1 fruit fly cellular context compared by ENCODE assay signal in genomic region chr3L:3058970-3059883, dm6.
A peak's percentile ranks its signal among the peaks of the same experiment; 100 is the strongest.
TF ChIP-seq lines count a peak whose summit lies in the region.

No protein-coding gene starts in this region.

TF ChIP-seq in whole organism, embryonic, 481 proteins besides CTCF, POLR2A, EP300 and RAD21 (continued from another document and continues in another):
- no peak for TF ChIP-seq p53 (GFP tag; optimal IDR thresholded peaks at IDR 0.05; lab: Kevin White, UChicago)
- no peak for TF ChIP-seq onecut (GFP tag; IDR thresholded peaks at IDR 0.05; lab: Robert Waterston, UW)
- TF ChIP-seq kni (GFP tag; optimal IDR thresholded peaks at IDR 0.05; lab: Kevin White, UChicago) = peak; percentile 27
- TF ChIP-seq CG13775 (GFP tag; optimal IDR thresholded peaks at IDR 0.05; lab: Kevin White, UChicago) = no peak
- TF ChIP-seq jigr1 (GFP tag; IDR thresholded peaks at IDR 0.05; lab: Robert Waterston, UW) = no peak
- TF ChIP-seq CG10267 (tag; optimal IDR thresholded peaks at IDR 0.05; lab: Kevin White, UChicago) = peak; percentile 20
- TF ChIP-seq slbo (GFP tag; IDR thresholded peaks at IDR 0.05; lab: Robert Waterston, UW) = no peak
- TF ChIP-seq ham (GFP tag; IDR thresholded peaks at IDR 0.05; lab: Robert Waterston, UW) = no peak
- TF ChIP-seq CG6854 (GFP tag; optimal IDR thresholded peaks at IDR 0.05; lab: Kevin White, UChicago) = no peak
- no peak for TF ChIP-seq pita (GFP tag; optimal IDR thresholded peaks at IDR 0.05; lab: Kevin White, UChicago)
- no peak for TF ChIP-seq scrt (GFP tag; optimal IDR thresholded peaks at IDR 0.05; lab: Kevin White, UChicago)
- TF ChIP-seq CG11723 (GFP tag; optimal IDR thresholded peaks at IDR 0.05; lab: Kevin White, UChicago) = peak; percentile 37
- TF ChIP-seq CG30020 (tag; optimal IDR thresholded peaks at IDR 0.05; lab: Kevin White, UChicago) = no peak
- no peak for TF ChIP-seq CG10274 (GFP tag; optimal IDR thresholded peaks at IDR 0.05; lab: Kevin White, UChicago)
- no peak for TF ChIP-seq CG14667 (GFP tag; IDR thresholded peaks at IDR 0.05; lab: Robert Waterston, UW)
- peak; percentile 13 for TF ChIP-seq CG1233 (GFP tag; optimal IDR thresholded peaks at IDR 0.05; lab: Kevin White, UChicago)
- no peak for TF ChIP-seq Xbp1 (GFP tag; optimal IDR thresholded peaks at IDR 0.05; lab: Kevin White, UChicago)
- TF ChIP-seq knrl (GFP tag; IDR thresholded peaks at IDR 0.05; lab: Robert Waterston, UW; ENCODE audit: partially characterized antibody) = no peak
- no peak for TF ChIP-seq pan (optimal IDR thresholded peaks at IDR 0.05; lab: Kevin White, UChicago)
- TF ChIP-seq pan (GFP tag; optimal IDR thresholded peaks at IDR 0.05 in 1 of 2, IDR thresholded peaks at IDR 0.05 in 1 of 2) = no peak
- TF ChIP-seq CG11695 (GFP tag; IDR thresholded peaks at IDR 0.05; lab: Robert Waterston, UW) = no peak
- no peak for TF ChIP-seq Camta (GFP tag; optimal IDR thresholded peaks at IDR 0.05; lab: Kevin White, UChicago)
- TF ChIP-seq CG10431 (GFP tag; optimal IDR thresholded peaks at IDR 0.05; lab: Kevin White, UChicago) = no peak
- TF ChIP-seq CG12769 (tag; optimal IDR thresholded peaks at IDR 0.05; lab: Kevin White, UChicago) = peak; percentile 7
- TF ChIP-seq crc (GFP tag; optimal IDR thresholded peaks at IDR 0.05; lab: Kevin White, UChicago) = no peak
- peak; percentile 47 for TF ChIP-seq CG15269 (tag; optimal IDR thresholded peaks at IDR 0.05; lab: Kevin White, UChicago)
- TF ChIP-seq CG6813 (GFP tag; optimal IDR thresholded peaks at IDR 0.05; lab: Kevin White, UChicago) = no peak
- TF ChIP-seq Fer3 (tag; optimal IDR thresholded peaks at IDR 0.05; lab: Kevin White, UChicago) = no peak
- TF ChIP-seq ftz-f1 (GFP tag; optimal IDR thresholded peaks at IDR 0.05; lab: Kevin White, UChicago) = no peak
- TF ChIP-seq CG31388 (GFP tag; optimal IDR thresholded peaks at IDR 0.05; lab: Kevin White, UChicago) = no peak
- no peak for TF ChIP-seq sim (GFP tag; IDR thresholded peaks at IDR 0.05; lab: Robert Waterston, UW)
- no peak for TF ChIP-seq tll (GFP tag; optimal IDR thresholded peaks at IDR 0.05; lab: Kevin White, UChicago)
- peak; percentile 8 for TF ChIP-seq CG7839 (tag; optimal IDR thresholded peaks at IDR 0.05; lab: Kevin White, UChicago)
- no peak for TF ChIP-seq CG9215 (GFP tag; IDR thresholded peaks at IDR 0.05; lab: Robert Waterston, UW)
- no peak for TF ChIP-seq Atf3 (GFP tag; optimal IDR thresholded peaks at IDR 0.05; lab: Kevin White, UChicago)
- TF ChIP-seq sd (tag; optimal IDR thresholded peaks at IDR 0.05; lab: Kevin White, UChicago) = peak; percentile 98
- TF ChIP-seq NfI (GFP tag; optimal IDR thresholded peaks at IDR 0.05; lab: Kevin White, UChicago) = no peak
- TF ChIP-seq CG16815 (GFP tag; optimal IDR thresholded peaks at IDR 0.05; lab: Kevin White, UChicago) = no peak
- no peak for TF ChIP-seq twi (tag; optimal IDR thresholded peaks at IDR 0.05; lab: Kevin White, UChicago)
- TF ChIP-seq dm (GFP tag; optimal IDR thresholded peaks at IDR 0.05; lab: Kevin White, UChicago) = no peak
- TF ChIP-seq ase (GFP tag; IDR thresholded peaks at IDR 0.05; lab: Robert Waterston, UW) = no peak
- peak; percentile 53 for TF ChIP-seq phol (tag; optimal IDR thresholded peaks at IDR 0.05; lab: Kevin White, UChicago)
- no peak for TF ChIP-seq Rfx (GFP tag; IDR thresholded peaks at IDR 0.05; lab: Robert Waterston, UW)
- TF ChIP-seq CG17186 (GFP tag; optimal IDR thresholded peaks at IDR 0.05; lab: Kevin White, UChicago) = no peak
- no peak for TF ChIP-seq CG14965 (GFP tag; optimal IDR thresholded peaks at IDR 0.05; lab: Kevin White, UChicago; ENCODE audit: borderline replicate concordance)
- peak; percentile 44 for TF ChIP-seq pros (GFP tag; optimal IDR thresholded peaks at IDR 0.05; lab: Kevin White, UChicago)
- no peak for TF ChIP-seq CG31224 (GFP tag; IDR thresholded peaks at IDR 0.05; lab: Robert Waterston, UW)
- peak; percentile 30 for TF ChIP-seq CG14710 (tag; optimal IDR thresholded peaks at IDR 0.05; lab: Kevin White, UChicago)
- no peak for TF ChIP-seq CG10366 (GFP tag; IDR thresholded peaks at IDR 0.05; lab: Robert Waterston, UW)
- no peak for TF ChIP-seq prd (optimal IDR thresholded peaks at IDR 0.05; lab: Kevin White, UChicago)
- no peak for TF ChIP-seq prd (GFP tag; IDR thresholded peaks at IDR 0.05; lab: Robert Waterston, UW)
- TF ChIP-seq Taf1 (GFP tag; IDR thresholded peaks at IDR 0.05; lab: Robert Waterston, UW) = no peak
- peak; percentile 8 for TF ChIP-seq NC2β (GFP tag; optimal IDR thresholded peaks at IDR 0.05; lab: Kevin White, UChicago)
- TF ChIP-seq CG17802 (tag; optimal IDR thresholded peaks at IDR 0.05; lab: Kevin White, UChicago) = no peak
- no peak for TF ChIP-seq CG1024 (GFP tag; IDR thresholded peaks at IDR 0.05; lab: Robert Waterston, UW)
- no peak for TF ChIP-seq Opbp (GFP tag; IDR thresholded peaks at IDR 0.05; lab: Robert Waterston, UW; ENCODE audit: partially characterized antibody)
- TF ChIP-seq BtbVII (GFP tag; optimal IDR thresholded peaks at IDR 0.05; lab: Kevin White, UChicago) = peak; percentile 1
- TF ChIP-seq CG6765 (GFP tag; optimal IDR thresholded peaks at IDR 0.05; lab: Kevin White, UChicago) = no peak
- peak; percentile 59 for TF ChIP-seq dmrt11E (tag; optimal IDR thresholded peaks at IDR 0.05; lab: Kevin White, UChicago)
- no peak for TF ChIP-seq zen2 (GFP tag; IDR thresholded peaks at IDR 0.05; lab: Robert Waterston, UW; ENCODE audit: partially characterized antibody)
- no peak for TF ChIP-seq en (GFP tag; optimal IDR thresholded peaks at IDR 0.05; lab: Kevin White, UChicago)
- TF ChIP-seq bbx (GFP tag; IDR thresholded peaks at IDR 0.05; lab: Robert Waterston, UW; ENCODE audit: partially characterized antibody) = no peak
- no peak for TF ChIP-seq Vsx1 (GFP tag; optimal IDR thresholded peaks at IDR 0.05; lab: Kevin White, UChicago)
- no peak for TF ChIP-seq da (GFP tag; optimal IDR thresholded peaks at IDR 0.05; lab: Kevin White, UChicago)
- TF ChIP-seq ranshi (GFP tag; IDR thresholded peaks at IDR 0.05; lab: Robert Waterston, UW) = no peak
- TF ChIP-seq Fer2 (tag; optimal IDR thresholded peaks at IDR 0.05; lab: Kevin White, UChicago) = no peak
- peak; percentile 10 for TF ChIP-seq ind (GFP tag; optimal IDR thresholded peaks at IDR 0.05; lab: Kevin White, UChicago)
- no peak for TF ChIP-seq ATbp (GFP tag; optimal IDR thresholded peaks at IDR 0.05; lab: Kevin White, UChicago)
- TF ChIP-seq cato (GFP tag; optimal IDR thresholded peaks at IDR 0.05; lab: Kevin White, UChicago; ENCODE audit: borderline replicate concordance) = no peak
- TF ChIP-seq CG11247 (GFP tag; IDR thresholded peaks at IDR 0.05; lab: Robert Waterston, UW) = no peak
- no peak for TF ChIP-seq gfzf (GFP tag; optimal IDR thresholded peaks at IDR 0.05; lab: Kevin White, UChicago)
- no peak for TF ChIP-seq Myb (GFP tag; optimal IDR thresholded peaks at IDR 0.05; lab: Kevin White, UChicago)
- no peak for TF ChIP-seq NC2α (GFP tag; optimal IDR thresholded peaks at IDR 0.05; lab: Kevin White, UChicago)
- TF ChIP-seq Dfd (GFP tag; optimal IDR thresholded peaks at IDR 0.05; lab: Kevin White, UChicago) = no peak
- TF ChIP-seq CG12942 (GFP tag; optimal IDR thresholded peaks at IDR 0.05; lab: Kevin White, UChicago) = no peak
- peak; percentile 46 for TF ChIP-seq Hr3 (GFP tag; optimal IDR thresholded peaks at IDR 0.05; lab: Kevin White, UChicago)
- no peak for TF ChIP-seq Dek (tag; optimal IDR thresholded peaks at IDR 0.05; lab: Kevin White, UChicago)
- TF ChIP-seq Oli (tag; optimal IDR thresholded peaks at IDR 0.05; lab: Kevin White, UChicago) = peak; percentile 43
- peak; percentile 70; the same call in 2 of the 3 replicates for TF ChIP-seq CG17361 (GFP tag; IDR thresholded peaks at IDR 0.05; lab: Robert Waterston, UW)
- no peak for TF ChIP-seq CG13624 (GFP tag; optimal IDR thresholded peaks at IDR 0.05; lab: Kevin White, UChicago)
- peak; percentile 42 for TF ChIP-seq Med (GFP tag; lab: Kevin White, UChicago)
- no peak for TF ChIP-seq B-H1 (GFP tag; IDR thresholded peaks at IDR 0.05; lab: Robert Waterston, UW)
- no peak for TF ChIP-seq org-1 (GFP tag; optimal IDR thresholded peaks at IDR 0.05; lab: Kevin White, UChicago)
- TF ChIP-seq bcd (GFP tag; optimal IDR thresholded peaks at IDR 0.05; lab: Kevin White, UChicago) = no peak
- peak; percentile 30 for TF ChIP-seq CG5180 (GFP tag; optimal IDR thresholded peaks at IDR 0.05; lab: Kevin White, UChicago)
- TF ChIP-seq Mrtf (GFP tag; IDR thresholded peaks at IDR 0.05; lab: Robert Waterston, UW) = no peak
- peak; percentile 36 for TF ChIP-seq D19A (tag; optimal IDR thresholded peaks at IDR 0.05; lab: Kevin White, UChicago)
- TF ChIP-seq CG33557 (GFP tag; optimal IDR thresholded peaks at IDR 0.05; lab: Kevin White, UChicago) = peak; percentile 63
- no peak for TF ChIP-seq sisA (GFP tag; IDR thresholded peaks at IDR 0.05; lab: Robert Waterston, UW)
- TF ChIP-seq dimm (GFP tag; IDR thresholded peaks at IDR 0.05; lab: Robert Waterston, UW) = no peak
- TF ChIP-seq Sin3A (optimal IDR thresholded peaks at IDR 0.05; lab: Kevin White, UChicago) = no peak
- peak in 1 of 2 experiments; percentile 23 for TF ChIP-seq chif (GFP tag; optimal IDR thresholded peaks at IDR 0.05; lab: Kevin White, UChicago)
- TF ChIP-seq tio (GFP tag; optimal IDR thresholded peaks at IDR 0.05; lab: Kevin White, UChicago) = no peak
- TF ChIP-seq CG17328 (GFP tag; IDR thresholded peaks at IDR 0.05; lab: Robert Waterston, UW) = no peak
- TF ChIP-seq oc (tag; optimal IDR thresholded peaks at IDR 0.05; lab: Kevin White, UChicago) = no peak
- no peak for TF ChIP-seq TFAM (GFP tag; optimal IDR thresholded peaks at IDR 0.05; lab: Kevin White, UChicago)
- no peak for TF ChIP-seq pho (GFP tag; optimal IDR thresholded peaks at IDR 0.05; lab: Kevin White, UChicago)
- TF ChIP-seq disco-r (GFP tag; optimal IDR thresholded peaks at IDR 0.05; lab: Kevin White, UChicago) = no peak
- TF ChIP-seq tna (GFP tag; IDR thresholded peaks at IDR 0.05; lab: Robert Waterston, UW; ENCODE audit: partially characterized antibody) = no peak
- peak; percentile 21 for TF ChIP-seq exex (tag; optimal IDR thresholded peaks at IDR 0.05; lab: Kevin White, UChicago)
- TF ChIP-seq bowl (GFP tag; IDR thresholded peaks at IDR 0.05; lab: Robert Waterston, UW) = no peak
- TF ChIP-seq Hmr (GFP tag; optimal IDR thresholded peaks at IDR 0.05; lab: Kevin White, UChicago) = no peak
- no peak for TF ChIP-seq Ets65A (GFP tag; lab: Kevin White, UChicago)
- TF ChIP-seq CoRest (tag; optimal IDR thresholded peaks at IDR 0.05; lab: Kevin White, UChicago) = peak; percentile 59
- TF ChIP-seq CG11398 (GFP tag; optimal IDR thresholded peaks at IDR 0.05; lab: Kevin White, UChicago) = no peak
- no peak for TF ChIP-seq Ptx1 (GFP tag; IDR thresholded peaks at IDR 0.05; lab: Robert Waterston, UW)
- no peak for TF ChIP-seq CG34376 (GFP tag; optimal IDR thresholded peaks at IDR 0.05; lab: Kevin White, UChicago)
- no peak for TF ChIP-seq CG3838 (GFP tag; optimal IDR thresholded peaks at IDR 0.05; lab: Kevin White, UChicago)
- no peak for TF ChIP-seq crp (GFP tag; optimal IDR thresholded peaks at IDR 0.05; lab: Kevin White, UChicago)
- no peak for TF ChIP-seq amos (GFP tag; IDR thresholded peaks at IDR 0.05; lab: Robert Waterston, UW; ENCODE audit: partially characterized antibody)
- no peak for TF ChIP-seq insv (GFP tag; optimal IDR thresholded peaks at IDR 0.05; lab: Kevin White, UChicago)
- peak; percentile 21 for TF ChIP-seq CG9437 (GFP tag; optimal IDR thresholded peaks at IDR 0.05; lab: Kevin White, UChicago)
- no peak for TF ChIP-seq vfl (GFP tag; optimal IDR thresholded peaks at IDR 0.05; lab: Kevin White, UChicago)
- no peak for TF ChIP-seq dan (GFP tag; IDR thresholded peaks at IDR 0.05; lab: Robert Waterston, UW)
- no peak for TF ChIP-seq CG16813 (GFP tag; IDR thresholded peaks at IDR 0.05; lab: Robert Waterston, UW; ENCODE audit: partially characterized antibody)
- TF ChIP-seq Bgb (GFP tag; IDR thresholded peaks at IDR 0.05; lab: Robert Waterston, UW; ENCODE audit: partially characterized antibody) = no peak
- TF ChIP-seq CG34422 (GFP tag; IDR thresholded peaks at IDR 0.05; lab: Robert Waterston, UW) = no peak
- TF ChIP-seq CkIIα-i1 (GFP tag; IDR thresholded peaks at IDR 0.05; lab: Robert Waterston, UW) = no peak
- no peak for TF ChIP-seq HLH54F (GFP tag; optimal IDR thresholded peaks at IDR 0.05; lab: Kevin White, UChicago)
- TF ChIP-seq crol (GFP tag; IDR thresholded peaks at IDR 0.05; lab: Robert Waterston, UW) = peak; percentile 51
- no peak for TF ChIP-seq CG4404 (GFP tag; IDR thresholded peaks at IDR 0.05; lab: Robert Waterston, UW)
- no peak for TF ChIP-seq klu (GFP tag; IDR thresholded peaks at IDR 0.05; lab: Robert Waterston, UW)
- TF ChIP-seq Six4 (GFP tag; optimal IDR thresholded peaks at IDR 0.05; lab: Kevin White, UChicago) = no peak
- no peak for TF ChIP-seq stwl (tag; optimal IDR thresholded peaks at IDR 0.05; lab: Kevin White, UChicago)
- no peak for TF ChIP-seq CG31365 (tag; optimal IDR thresholded peaks at IDR 0.05; lab: Kevin White, UChicago)
- no peak for TF ChIP-seq Gsc (GFP tag; IDR thresholded peaks at IDR 0.05; lab: Robert Waterston, UW)
- no peak for TF ChIP-seq CG18619 (GFP tag; optimal IDR thresholded peaks at IDR 0.05; lab: Kevin White, UChicago)
- TF ChIP-seq Ssrp (tag; optimal IDR thresholded peaks at IDR 0.05; lab: Kevin White, UChicago) = peak; percentile 45
- TF ChIP-seq wor (GFP tag; IDR thresholded peaks at IDR 0.05; lab: Robert Waterston, UW) = no peak
- TF ChIP-seq CG16779 (GFP tag; IDR thresholded peaks at IDR 0.05; lab: Robert Waterston, UW) = no peak
- no peak for TF ChIP-seq Gug (GFP tag; IDR thresholded peaks at IDR 0.05; lab: Robert Waterston, UW)
- TF ChIP-seq Jarid2 (GFP tag; optimal IDR thresholded peaks at IDR 0.05; lab: Kevin White, UChicago) = no peak
- no peak for TF ChIP-seq Sry-δ (GFP tag; optimal IDR thresholded peaks at IDR 0.05; lab: Kevin White, UChicago)
- no peak for TF ChIP-seq CG17912 (GFP tag; optimal IDR thresholded peaks at IDR 0.05; lab: Kevin White, UChicago)
- peak; percentile 6 for TF ChIP-seq CG17359 (tag; optimal IDR thresholded peaks at IDR 0.05; lab: Kevin White, UChicago)
- TF ChIP-seq HLHmδ (GFP tag; optimal IDR thresholded peaks at IDR 0.05; lab: Kevin White, UChicago) = no peak
- no peak for TF ChIP-seq slou (GFP tag; optimal IDR thresholded peaks at IDR 0.05; lab: Kevin White, UChicago)
- no peak for TF ChIP-seq otp (GFP tag; IDR thresholded peaks at IDR 0.05; lab: Robert Waterston, UW)
- no peak for TF ChIP-seq Dll (GFP tag; IDR thresholded peaks at IDR 0.05; lab: Robert Waterston, UW; ENCODE audit: partially characterized antibody)
- peak; percentile 94 for TF ChIP-seq CG15479 (GFP tag; optimal IDR thresholded peaks at IDR 0.05; lab: Kevin White, UChicago)
